Worm (Caenorhabditis elegans) whole organism, L4/young adult: ENCODE results near the gene vha-1.

Source experiments
- dao-5 ChIP-seq: sonication (generic microtip); optimal IDR thresholded peaks from 2 replicates; lab custom pipeline; 2016; ENCODE audit warnings: missing genotype, missing genetic modification characterization, moderate library complexity, missing compliant biosample characterization
- him-1 ChIP-seq: sonication (generic microtip); optimal IDR thresholded peaks from 2 replicates; lab custom pipeline; 2016; ENCODE audit warnings: missing genotype, missing genetic modification reagents, missing genetic modification characterization, missing compliant biosample characterization

DNA sequence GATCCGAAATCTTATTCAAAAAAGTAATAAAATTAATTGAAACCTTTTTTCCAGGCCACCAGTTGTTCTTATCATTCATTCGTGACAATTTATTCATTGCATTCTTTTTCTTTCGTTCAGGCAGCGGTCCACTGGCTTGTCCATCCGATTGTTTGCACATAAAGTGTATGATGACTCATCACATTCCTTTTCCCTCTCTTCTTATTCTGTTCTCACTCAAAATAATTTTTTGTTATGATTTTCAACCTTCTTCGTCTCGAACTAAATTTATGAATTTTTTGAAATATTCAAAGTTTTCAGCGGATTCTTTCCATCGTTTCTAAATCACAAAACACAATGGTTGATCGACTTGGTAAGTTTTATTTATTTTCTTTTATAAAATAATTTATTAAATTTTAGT is 49.4 kb downstream of the vha-1 start, which contains the start of gene ZK632.12:
- TF ChIP-seq dao-5 (no peak), him-1 (tag; lab: Kevin White, UChicago) (no peak)
